Worm (Caenorhabditis elegans) whole organism, L2 larva: ENCODE results near the gene skpo-3.

Source experiments
- C34F6.9 ChIP-seq: fragments of 150-350 bp; optimal IDR thresholded peaks from 2 replicates; lab custom pipeline; 2014; ENCODE audit warnings: missing biosample characterization, missing genetic modification characterization
- R02D3.7 ChIP-seq: fragments of 150-350 bp; optimal IDR thresholded peaks from 2 replicates; lab custom pipeline; 2014; ENCODE audit warnings: missing biosample characterization, missing genetic modification characterization
- ZK546.5 ChIP-seq: sonication (generic microtip); optimal IDR thresholded peaks from 2 replicates; lab custom pipeline; 2017; ENCODE audit warnings: missing biosample characterization, missing genetic modification characterization
- aly-2 ChIP-seq: fragments of 150-350 bp; optimal IDR thresholded peaks from 2 replicates; lab custom pipeline; 2014; ENCODE audit warnings: missing biosample characterization, missing genetic modification characterization
- ama-1 ChIP-seq: fragments of 150-350 bp; optimal IDR thresholded peaks from 2 replicates; lab custom pipeline; 2018; ENCODE audit warnings: inconsistent platforms
- ceh-82 ChIP-seq: fragments of 150-350 bp; optimal IDR thresholded peaks from 2 replicates; lab custom pipeline; 2014; ENCODE audit warnings: missing biosample characterization, missing genetic modification characterization
- egl-27 ChIP-seq: sonication (generic microtip); optimal IDR thresholded peaks from 3 replicates; lab custom pipeline; 2017; ENCODE audit warnings: missing biosample characterization, missing genetic modification reagents, missing genetic modification characterization
- elt-1 ChIP-seq: fragments of 150-350 bp; optimal IDR thresholded peaks from 2 replicates; lab custom pipeline; 2014; ENCODE audit warnings: missing biosample characterization, missing genetic modification characterization
- fos-1 ChIP-seq: fragments of 150-350 bp; optimal IDR thresholded peaks from 2 replicates; lab custom pipeline; 2014; ENCODE audit warnings: missing biosample characterization, missing genetic modification characterization
- nhr-12 ChIP-seq: fragments of 150-350 bp; optimal IDR thresholded peaks from 2 replicates; lab custom pipeline; 2014; ENCODE audit warnings: missing biosample characterization, missing genetic modification characterization
- unc-55 ChIP-seq: fragments of 150-350 bp; sonication (generic microtip); optimal IDR thresholded peaks from 3 replicates; lab custom pipeline; 2014; ENCODE audit warnings: missing biosample characterization, missing genetic modification reagents, missing genetic modification characterization
- zag-1 ChIP-seq: fragments of 150-350 bp; optimal IDR thresholded peaks from 2 replicates; lab custom pipeline; 2014; ENCODE audit warnings: missing biosample characterization, missing genetic modification characterization
- ztf-11 ChIP-seq: sonication (generic microtip); optimal IDR thresholded peaks from 2 replicates; lab custom pipeline; 2017; ENCODE audit warnings: missing biosample characterization, missing genetic modification characterization

ce11 chrII:7298197-7298682 lies 52.6 kb downstream of the skpo-3 start, which contains the start of gene puf-8:
- TF ChIP-seq aly-2 = no peak
- no peak for TF ChIP-seq ZK546.5 (tag; lab: Kevin White, UChicago)
- no peak for TF ChIP-seq nhr-12 (tag; lab: Kevin White, UChicago)
- no peak for TF ChIP-seq ztf-11
- TF ChIP-seq R02D3.7 (tag; lab: Kevin White, UChicago) = no peak
- no peak for TF ChIP-seq ceh-82 (tag; lab: Kevin White, UChicago)
- TF ChIP-seq unc-55 (GFP tag; lab: Kevin White, UChicago) = no peak
- TF ChIP-seq egl-27 (tag; lab: Kevin White, UChicago) = no peak
- no peak for TF ChIP-seq elt-1 (tag; lab: Kevin White, UChicago)
- TF ChIP-seq zag-1 = no peak
- TF ChIP-seq ama-1 (lab: Kevin White, UChicago) = no peak
- TF ChIP-seq fos-1 (tag; lab: Kevin White, UChicago) = no peak
- no peak for TF ChIP-seq C34F6.9 (tag; lab: Kevin White, UChicago)
